Worm (Caenorhabditis elegans) whole organism, L3 larva: ENCODE data around the gene C13B9.2.

Source experiments
- ZK546.5 ChIP-seq: sonication (generic microtip); optimal IDR thresholded peaks from 2 replicates; lab custom pipeline; 2017; ENCODE audit warnings: missing biosample characterization, missing genetic modification characterization
- aly-2 ChIP-seq: fragments of 150-350 bp; optimal IDR thresholded peaks from 2 replicates; lab custom pipeline; 2014; ENCODE audit warnings: missing biosample characterization, missing genetic modification characterization
- ceh-28 ChIP-seq: fragments of 150-350 bp; optimal IDR thresholded peaks from 2 replicates; lab custom pipeline; 2014; ENCODE audit warnings: missing biosample characterization, missing genetic modification reagents, missing genetic modification characterization
- ceh-9 ChIP-seq: sonication (generic microtip); optimal IDR thresholded peaks from 2 replicates; lab custom pipeline; 2018; ENCODE audit warnings: missing biosample characterization, missing genetic modification characterization
- egl-5 ChIP-seq: fragments of 150-350 bp; optimal IDR thresholded peaks from 2 replicates; lab custom pipeline; 2017; ENCODE audit warnings: missing biosample characterization, missing genetic modification reagents, missing genetic modification characterization, inconsistent platforms
- elt-1 ChIP-seq: fragments of 150-350 bp; optimal IDR thresholded peaks from 2 replicates; lab custom pipeline; 2014; ENCODE audit warnings: missing biosample characterization, missing genetic modification characterization
- elt-2 ChIP-seq: sonication (generic microtip); optimal IDR thresholded peaks from 2 replicates; lab custom pipeline; 2016; ENCODE audit warnings: missing genetic modification reagents, mild to moderate bottlenecking, missing genetic modification characterization, missing compliant biosample characterization
- elt-3 ChIP-seq, 3 experiments: fragments of 150-350 bp in 1 of 3; sonication (generic microtip) in 2 of 3; optimal IDR thresholded peaks; 2 replicates in 2 of 3; 4 replicates in 1 of 3; lab custom pipeline; 2014 to 2017; ENCODE audit warnings: missing biosample characterization in 3 of 3, missing genetic modification characterization in 3 of 3
- fkh-10 ChIP-seq: sonication (generic microtip); optimal IDR thresholded peaks from 2 replicates; lab custom pipeline; 2017; ENCODE audit warnings: missing biosample characterization, missing genetic modification reagents, missing genetic modification characterization
- lin-39 ChIP-seq: fragments of 150-350 bp; optimal IDR thresholded peaks from 2 replicates; lab custom pipeline; 2018; ENCODE audit warnings: missing biosample characterization, missing genetic modification reagents, missing genetic modification characterization
- mdl-1 ChIP-seq: fragments of 150-350 bp; optimal IDR thresholded peaks from 2 replicates; lab custom pipeline; 2014; ENCODE audit warnings: missing biosample characterization, missing genetic modification characterization
- mml-1 ChIP-seq: fragments of 150-350 bp; sonication (generic microtip); optimal IDR thresholded peaks from 3 replicates; lab custom pipeline; 2014; ENCODE audit warnings: missing biosample characterization, missing genetic modification characterization
- nfya-1 ChIP-seq: sonication (generic microtip); optimal IDR thresholded peaks from 2 replicates; lab custom pipeline; 2017; ENCODE audit warnings: missing genetic modification characterization, mild to moderate bottlenecking, missing compliant biosample characterization, antibody characterized with exemption, moderate library complexity; ENCODE audit not compliant: insufficient read depth
- nhr-43 ChIP-seq: sonication (generic microtip); optimal IDR thresholded peaks from 2 replicates; lab custom pipeline; 2016; ENCODE audit warnings: mild to moderate bottlenecking, missing genetic modification characterization, missing compliant biosample characterization; ENCODE audit not compliant: poor library complexity, severe bottlenecking
- sea-2 ChIP-seq: fragments of 150-350 bp; sonication (generic microtip); optimal IDR thresholded peaks from 4 replicates; lab custom pipeline; 2014; ENCODE audit warnings: missing biosample characterization, missing genetic modification reagents, missing genetic modification characterization
- skn-1 ChIP-seq: fragments of 150-350 bp; optimal IDR thresholded peaks from 2 replicates; lab custom pipeline; 2014; ENCODE audit warnings: missing biosample characterization, missing genetic modification characterization
- snpc-4 ChIP-seq: fragments of 150-350 bp; optimal IDR thresholded peaks from 2 replicates; lab custom pipeline; 2014; ENCODE audit warnings: missing biosample characterization, missing genetic modification characterization
- tbx-2 ChIP-seq: sonication (generic microtip); optimal IDR thresholded peaks from 2 replicates; lab custom pipeline; 2016; ENCODE audit warnings: mild to moderate bottlenecking, missing genetic modification characterization, missing compliant biosample characterization
- unc-62 ChIP-seq: fragments of 150-350 bp; sonication (generic microtip); optimal IDR thresholded peaks from 4 replicates; lab custom pipeline; 2014; ENCODE audit warnings: missing biosample characterization, missing genetic modification reagents, missing genetic modification characterization

C13B9.2 gene

DNA sequence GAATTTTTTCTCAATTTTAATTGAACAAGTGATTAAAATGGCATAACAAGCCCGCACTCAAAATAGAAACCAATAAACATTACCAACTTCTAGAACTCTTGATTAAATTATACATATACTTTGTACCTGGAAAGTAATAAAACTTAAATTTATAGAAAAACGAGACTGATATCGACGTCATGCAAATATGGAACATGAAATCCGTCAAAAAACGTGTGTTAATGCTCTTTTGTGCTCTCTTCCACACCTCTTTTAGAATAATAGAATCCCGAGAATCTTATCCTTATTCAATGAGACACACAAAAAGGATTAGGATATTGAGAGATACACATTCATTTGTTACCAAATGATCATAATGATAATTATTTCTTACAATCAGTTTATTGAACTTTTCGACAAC, 33.9 kb downstream of the C13B9.2 start:
- TF ChIP-seq ZK546.5 (tag; lab: Kevin White, UChicago) (no peak), skn-1 (tag; lab: Kevin White, UChicago) (no peak), mml-1 (tag; lab: Kevin White, UChicago) (no peak), nhr-43 (tag; lab: Kevin White, UChicago) (no peak), elt-1 (no peak), ceh-28 (tag; lab: Kevin White, UChicago) (no peak), aly-2 (no peak), tbx-2 (tag; lab: Kevin White, UChicago) (no peak), mdl-1 (tag; lab: Kevin White, UChicago) (no peak), snpc-4 (no peak), ceh-9 (no peak)

DNA sequence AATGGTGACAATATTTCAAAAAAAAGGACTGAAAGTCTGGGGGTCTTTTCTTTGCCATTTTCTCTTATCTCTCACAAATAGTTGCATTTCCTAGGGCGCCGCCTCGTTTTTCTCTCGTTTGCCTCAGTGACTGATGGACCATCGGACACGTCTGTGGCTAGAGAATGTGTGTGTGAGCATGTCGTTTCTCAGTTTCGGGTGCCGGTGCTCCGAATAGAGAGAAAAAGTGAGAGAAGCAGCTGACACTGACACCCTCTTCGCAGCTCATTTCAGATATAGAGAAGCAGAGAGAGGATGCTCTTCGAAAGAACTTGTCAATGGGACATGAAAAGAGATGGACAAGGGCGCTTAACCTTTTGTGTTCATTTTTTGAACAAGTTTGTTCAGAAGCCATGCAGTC, 35.8 kb downstream of the C13B9.2 start:
- TF ChIP-seq fkh-10 (GFP tag; lab: Kevin White, UChicago), result peak; percentile 16
- TF ChIP-seq snpc-4, result peak; percentile 32
- no peak for TF ChIP-seq nhr-43 (tag; lab: Kevin White, UChicago)
- TF ChIP-seq lin-39 (tag; lab: Kevin White, UChicago), result peak; percentile 64
- TF ChIP-seq unc-62 (GFP tag; lab: Kevin White, UChicago), result no peak
- peak; percentile 55 for TF ChIP-seq nfya-1 (tag; lab: Kevin White, UChicago)
- TF ChIP-seq sea-2 (GFP tag; lab: Kevin White, UChicago), result no peak
- peak; percentile 0 for TF ChIP-seq egl-5 (tag; lab: Kevin White, UChicago)
- TF ChIP-seq, all 47 proteins: peak for 5

DNA sequence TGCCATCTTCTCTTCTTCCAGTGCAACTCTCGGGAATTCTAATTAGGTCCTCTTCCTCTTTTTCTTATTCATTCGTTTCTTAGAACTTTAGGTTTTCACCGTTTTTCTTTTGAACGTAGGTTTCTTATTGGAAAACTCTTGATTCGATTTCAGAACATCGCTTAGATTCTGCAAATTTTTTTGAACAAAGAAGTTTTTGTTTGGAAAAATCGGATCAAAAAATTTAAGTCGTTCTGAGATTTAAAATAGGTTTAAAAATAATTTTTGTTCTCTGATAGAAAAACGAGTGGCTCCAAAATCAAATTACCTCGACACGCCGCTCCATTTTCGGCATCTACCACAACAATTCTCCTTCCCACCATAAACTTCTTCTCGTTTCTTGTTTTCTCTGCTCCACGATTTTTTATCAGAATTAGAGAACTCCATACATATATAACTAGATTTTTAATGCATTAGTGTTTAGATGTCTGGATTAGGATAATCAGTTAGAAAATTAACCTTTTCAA, 50.7 kb downstream of the C13B9.2 start:
- peak; percentile 38 for TF ChIP-seq fkh-10 (GFP tag; lab: Kevin White, UChicago)
- no peak for TF ChIP-seq elt-3 (tag; optimal IDR thresholded peaks at IDR 0.05; lab: Kevin White, UChicago)
- TF ChIP-seq elt-2 (tag; lab: Kevin White, UChicago), result no peak
